Fruit fly (Drosophila melanogaster): ENCODE data around the gene Pomp.

DNA sequence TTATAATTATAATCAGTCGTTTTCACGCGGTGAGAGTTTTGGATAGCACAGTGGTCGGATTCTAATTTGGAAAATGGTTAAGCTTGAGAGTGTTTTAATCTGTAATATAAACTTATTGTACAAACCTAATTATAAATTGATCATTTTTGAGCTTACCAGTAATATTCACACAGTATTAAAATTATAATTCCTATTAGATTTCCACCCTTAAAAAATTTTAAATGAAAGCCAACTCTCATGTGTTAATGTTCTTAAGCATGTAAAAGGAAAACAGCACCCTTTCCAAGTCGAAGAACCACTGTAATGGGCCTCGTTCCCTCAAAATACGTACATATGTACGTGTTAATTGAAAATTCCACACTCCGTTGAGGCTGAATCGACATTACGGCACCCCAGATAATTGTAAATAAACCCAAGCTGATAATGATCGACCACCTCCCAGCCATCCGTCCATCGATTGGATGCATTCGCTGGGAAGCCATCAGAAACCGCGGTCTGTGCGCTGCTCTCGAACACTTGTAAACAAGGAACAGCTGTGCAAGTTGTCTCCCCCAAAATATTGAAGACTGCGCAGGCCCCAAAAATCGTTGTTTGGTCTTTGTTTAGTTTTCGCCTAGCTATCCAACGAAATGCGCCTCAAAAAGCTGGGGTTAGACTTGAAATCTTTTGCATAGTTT is 27.5 kb upstream of the Pomp start:
- TF ChIP-seq CG18599 (GFP tag; optimal IDR thresholded peaks at IDR 0.05) (peak; percentile 50), CG14050 (GFP tag; IDR thresholded peaks at IDR 0.05) (no peak), grn (GFP tag; optimal IDR thresholded peaks at IDR 0.05) (no peak), gsb (GFP tag; IDR thresholded peaks at IDR 0.05) (peak; percentile 39; the same call in 1 of the 2 replicates), Ets97D (GFP tag; optimal IDR thresholded peaks at IDR 0.05) (no peak)
